Worm (Caenorhabditis elegans) whole organism, mixed stage, embryonic: ENCODE data around the gene efhc-1.
A peak's percentile ranks its signal among the peaks of the same experiment; 100 is the strongest.

Source experiments
- M03D4.4 ChIP-seq: sonication (generic microtip); optimal IDR thresholded peaks from 2 replicates; lab custom pipeline; 2017; ENCODE audit warnings: mild to moderate bottlenecking, missing genetic modification characterization, missing compliant biosample characterization
- bed-3 ChIP-seq: fragments of 200-800 bp; sonication (Bioruptor generic); optimal IDR thresholded peaks from 3 replicates; lab custom pipeline; 2018; ENCODE audit warnings: mild to moderate bottlenecking, missing genetic modification characterization, moderate library complexity, missing compliant biosample characterization
- blmp-1 ChIP-seq: fragments of 150-350 bp; optimal IDR thresholded peaks from 2 replicates; lab custom pipeline; 2014; ENCODE audit warnings: missing biosample characterization, missing genetic modification characterization
- ceh-39 ChIP-seq: fragments of 150-350 bp; optimal IDR thresholded peaks from 2 replicates; lab custom pipeline; 2014; ENCODE audit warnings: missing biosample characterization, missing genetic modification characterization
- ceh-43 ChIP-seq: fragments of 200-800 bp; sonication (Bioruptor generic); optimal IDR thresholded peaks from 2 replicates; lab custom pipeline; 2018; ENCODE audit warnings: mild to moderate bottlenecking, missing genetic modification characterization, moderate library complexity, missing compliant biosample characterization
- ceh-83 ChIP-seq: fragments of 200-800 bp; sonication (Bioruptor generic); optimal IDR thresholded peaks from 2 replicates; lab custom pipeline; 2018; ENCODE audit warnings: mild to moderate bottlenecking, missing genetic modification characterization, missing compliant biosample characterization
- ces-1 ChIP-seq: fragments of 150-350 bp; optimal IDR thresholded peaks from 2 replicates; lab custom pipeline; 2014; ENCODE audit warnings: missing biosample characterization, missing genetic modification reagents, missing genetic modification characterization
- cnd-1 ChIP-seq: fragments of 200-800 bp; sonication (Bioruptor generic); optimal IDR thresholded peaks from 2 replicates; lab custom pipeline; 2018; ENCODE audit warnings: mild to moderate bottlenecking, missing genetic modification characterization, missing compliant biosample characterization
- drap-1 ChIP-seq: fragments of 200-800 bp; sonication (Bioruptor generic); optimal IDR thresholded peaks from 3 replicates; lab custom pipeline; 2018; ENCODE audit warnings: mild to moderate bottlenecking, missing genetic modification characterization, missing compliant biosample characterization
- elt-1 ChIP-seq: sonication (generic microtip); optimal IDR thresholded peaks from 2 replicates; lab custom pipeline; 2017; ENCODE audit warnings: missing genetic modification characterization, mild to moderate bottlenecking, missing compliant biosample characterization, antibody characterized with exemption, moderate library complexity, borderline replicate concordance; ENCODE audit not compliant: insufficient read depth
- elt-3 ChIP-seq: fragments of 150-350 bp; optimal IDR thresholded peaks from 2 replicates; lab custom pipeline; 2014; ENCODE audit warnings: missing biosample characterization, missing genetic modification characterization
- flh-1 ChIP-seq: fragments of 200-800 bp; sonication (Bioruptor generic); optimal IDR thresholded peaks from 2 replicates; lab custom pipeline; 2018; ENCODE audit warnings: mild to moderate bottlenecking, missing genetic modification characterization, moderate library complexity, missing compliant biosample characterization
- ham-2 ChIP-seq: fragments of 200-800 bp; sonication (Bioruptor generic); optimal IDR thresholded peaks from 2 replicates; lab custom pipeline; 2018; ENCODE audit warnings: mild to moderate bottlenecking, missing genetic modification characterization, missing compliant biosample characterization
- hlh-1 ChIP-seq: fragments of 150-350 bp; optimal IDR thresholded peaks from 2 replicates; lab custom pipeline; 2014; ENCODE audit warnings: missing biosample characterization, missing genetic modification reagents, missing genetic modification characterization
- lin-13 ChIP-seq: fragments of 150-350 bp; optimal IDR thresholded peaks from 2 replicates; lab custom pipeline; 2014; ENCODE audit warnings: missing biosample characterization, missing genetic modification characterization
- lin-32 ChIP-seq: fragments of 200-800 bp; sonication (Bioruptor generic); optimal IDR thresholded peaks from 2 replicates; lab custom pipeline; 2018; ENCODE audit warnings: mild to moderate bottlenecking, missing genetic modification characterization, missing compliant biosample characterization
- lsy-2 ChIP-seq: fragments of 150-350 bp; optimal IDR thresholded peaks from 2 replicates; lab custom pipeline; 2014; ENCODE audit warnings: missing biosample characterization, missing genetic modification characterization
- mab-5 ChIP-seq: fragments of 150-350 bp; optimal IDR thresholded peaks from 2 replicates; lab custom pipeline; 2014; ENCODE audit warnings: missing biosample characterization, missing genetic modification characterization
- mep-1 ChIP-seq: fragments of 150-350 bp; optimal IDR thresholded peaks from 2 replicates; lab custom pipeline; 2017; ENCODE audit warnings: missing biosample characterization, missing genetic modification reagents, missing genetic modification characterization, inconsistent platforms
- mls-2 ChIP-seq: sonication (generic microtip); optimal IDR thresholded peaks from 2 replicates; lab custom pipeline; 2016; ENCODE audit warnings: mild to moderate bottlenecking, missing genetic modification characterization, moderate library complexity, missing compliant biosample characterization
- nhr-12 ChIP-seq: fragments of 150-350 bp; optimal IDR thresholded peaks from 2 replicates; lab custom pipeline; 2014; ENCODE audit warnings: missing biosample characterization, missing genetic modification characterization
- nhr-2 ChIP-seq: fragments of 150-350 bp; optimal IDR thresholded peaks from 2 replicates; lab custom pipeline; 2014; ENCODE audit warnings: missing biosample characterization, missing genetic modification characterization
- nhr-237 ChIP-seq: fragments of 150-350 bp; optimal IDR thresholded peaks from 2 replicates; lab custom pipeline; 2014; ENCODE audit warnings: missing biosample characterization, missing genetic modification characterization
- nhr-28 ChIP-seq: fragments of 150-350 bp; optimal IDR thresholded peaks from 2 replicates; lab custom pipeline; 2014; ENCODE audit warnings: missing biosample characterization, missing genetic modification characterization
- nhr-76 ChIP-seq: sonication (generic microtip); optimal IDR thresholded peaks from 2 replicates; lab custom pipeline; 2017; ENCODE audit warnings: missing biosample characterization, missing genetic modification characterization
- pha-4 ChIP-seq: fragments of 150-350 bp; optimal IDR thresholded peaks from 2 replicates; lab custom pipeline; 2018; ENCODE audit warnings: missing biosample characterization, missing genetic modification reagents, missing genetic modification characterization
- sem-2 ChIP-seq: fragments of 200-800 bp; sonication (Bioruptor generic); optimal IDR thresholded peaks from 2 replicates; lab custom pipeline; 2018; ENCODE audit warnings: mild to moderate bottlenecking, missing genetic modification characterization, missing compliant biosample characterization
- snpc-4 ChIP-seq: fragments of 150-350 bp; optimal IDR thresholded peaks from 2 replicates; lab custom pipeline; 2014; ENCODE audit warnings: missing biosample characterization, missing genetic modification characterization
- sptf-1 ChIP-seq: sonication (generic microtip); optimal IDR thresholded peaks from 2 replicates; lab custom pipeline; 2017; ENCODE audit warnings: mild to moderate bottlenecking, missing genetic modification characterization, moderate library complexity, missing compliant biosample characterization
- tbx-8 ChIP-seq: fragments of 200-800 bp; sonication (Bioruptor generic); optimal IDR thresholded peaks from 2 replicates; lab custom pipeline; 2018; ENCODE audit warnings: mild to moderate bottlenecking, missing genetic modification characterization, moderate library complexity, missing compliant biosample characterization
- unc-120 ChIP-seq: sonication (generic microtip); optimal IDR thresholded peaks from 2 replicates; lab custom pipeline; 2017; ENCODE audit warnings: missing genetic modification characterization, missing compliant biosample characterization; ENCODE audit not compliant: poor library complexity, severe bottlenecking
- unc-39 ChIP-seq: fragments of 150-350 bp; optimal IDR thresholded peaks from 2 replicates; lab custom pipeline; 2014; ENCODE audit warnings: missing biosample characterization, missing genetic modification characterization
- unc-62 ChIP-seq: fragments of 150-350 bp; optimal IDR thresholded peaks from 2 replicates; lab custom pipeline; 2014; ENCODE audit warnings: missing biosample characterization, missing genetic modification reagents, missing genetic modification characterization
- zip-8 ChIP-seq: fragments of 150-350 bp; optimal IDR thresholded peaks from 2 replicates; lab custom pipeline; 2014; ENCODE audit warnings: missing biosample characterization, missing genetic modification characterization
- ztf-11 ChIP-seq: fragments of 150-350 bp; optimal IDR thresholded peaks from 2 replicates; lab custom pipeline; 2014; ENCODE audit warnings: missing biosample characterization, missing genetic modification characterization

Gene efhc-1

ce11 chrX:10373581-10373980 lies 15.4 kb downstream of the efhc-1 start:
- no peak for TF ChIP-seq unc-120 (tag; lab: Kevin White, UChicago)
- no peak for TF ChIP-seq sem-2 (GFP tag; lab: Kevin White, UChicago)
- TF ChIP-seq mls-2 (tag; lab: Kevin White, UChicago): no peak
- TF ChIP-seq tbx-8: no peak
- no peak for TF ChIP-seq lsy-2 (tag; lab: Kevin White, UChicago)
- TF ChIP-seq elt-1: no peak
- TF ChIP-seq ces-1: no peak
- no peak for TF ChIP-seq cnd-1 (tag; lab: Kevin White, UChicago)
- TF ChIP-seq flh-1 (GFP tag; lab: Kevin White, UChicago): no peak
- no peak for TF ChIP-seq nhr-12 (tag; lab: Kevin White, UChicago)

DNA sequence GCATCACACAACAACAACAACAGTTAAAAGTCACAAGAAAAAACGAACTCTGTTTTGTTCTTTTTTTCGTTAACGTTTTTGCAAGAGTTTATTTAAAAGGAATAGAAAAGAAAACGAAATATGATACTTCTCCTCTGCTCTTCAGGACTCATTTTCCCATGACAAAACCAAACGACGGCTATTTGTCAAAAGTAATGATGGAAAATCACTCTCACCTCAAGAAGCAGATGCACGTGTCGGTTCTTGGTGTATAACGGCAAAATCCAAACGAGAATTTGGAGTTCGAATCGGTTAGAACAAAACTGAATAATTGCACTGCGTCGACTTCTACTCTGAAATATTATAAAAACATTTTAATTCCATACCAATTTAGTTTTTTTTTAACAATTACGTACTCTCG lies 18.8 kb downstream of the efhc-1 start:
- TF ChIP-seq unc-120 (tag; lab: Kevin White, UChicago): no peak
- no peak for TF ChIP-seq hlh-1
- TF ChIP-seq ceh-39: no peak
- no peak for TF ChIP-seq unc-62 (GFP tag; lab: Kevin White, UChicago)
- TF ChIP-seq mls-2 (tag; lab: Kevin White, UChicago): no peak
- no peak for TF ChIP-seq mab-5 (tag; lab: Kevin White, UChicago)
- no peak for TF ChIP-seq nhr-76
- TF ChIP-seq ham-2 (GFP tag; lab: Kevin White, UChicago): no peak
- no peak for TF ChIP-seq cnd-1 (tag; lab: Kevin White, UChicago)
- no peak for TF ChIP-seq ztf-11 (tag; lab: Kevin White, UChicago)
- TF ChIP-seq snpc-4: no peak
- TF ChIP-seq sem-2 (GFP tag; lab: Kevin White, UChicago): no peak
- no peak for TF ChIP-seq ceh-83 (GFP tag; lab: Kevin White, UChicago)
- TF ChIP-seq sptf-1 (tag; lab: Kevin White, UChicago): no peak
- TF ChIP-seq elt-3: no peak
- TF ChIP-seq elt-1: no peak
- no peak for TF ChIP-seq nhr-237
- TF ChIP-seq M03D4.4 (tag; lab: Kevin White, UChicago): no peak
- no peak for TF ChIP-seq bed-3 (GFP tag; lab: Kevin White, UChicago)

- peak; percentile 54 for TF ChIP-seq lsy-2 (tag; lab: Kevin White, UChicago)
- no peak for TF ChIP-seq tbx-8
- no peak for TF ChIP-seq nhr-76
- TF ChIP-seq nhr-2 (tag; lab: Kevin White, UChicago): no peak
- no peak for TF ChIP-seq snpc-4
- TF ChIP-seq lin-13: no peak
- no peak for TF ChIP-seq flh-1 (GFP tag; lab: Kevin White, UChicago)
- no peak for TF ChIP-seq blmp-1 (tag; lab: Kevin White, UChicago)
- no peak for TF ChIP-seq nhr-12 (tag; lab: Kevin White, UChicago)
- TF ChIP-seq lin-32: no peak
- TF ChIP-seq elt-1: no peak
- TF ChIP-seq mab-5 (tag; lab: Kevin White, UChicago): no peak
- TF ChIP-seq ztf-11 (tag; lab: Kevin White, UChicago): peak; percentile 27
- no peak for TF ChIP-seq ceh-43 (GFP tag; lab: Kevin White, UChicago)
- TF ChIP-seq M03D4.4 (tag; lab: Kevin White, UChicago): peak; percentile 27
- peak; percentile 39 for TF ChIP-seq pha-4 (tag; lab: Kevin White, UChicago)
- TF ChIP-seq sptf-1 (tag; lab: Kevin White, UChicago): peak; percentile 77
- TF ChIP-seq sem-2 (GFP tag; lab: Kevin White, UChicago): no peak
- peak; percentile 45 for TF ChIP-seq drap-1 (GFP tag; lab: Kevin White, UChicago)
- no peak for TF ChIP-seq nhr-28 (tag; lab: Kevin White, UChicago)
- peak; percentile 79 for TF ChIP-seq ces-1
- TF ChIP-seq ceh-83 (GFP tag; lab: Kevin White, UChicago): no peak
- no peak for TF ChIP-seq bed-3 (GFP tag; lab: Kevin White, UChicago)
- peak; percentile 39 for TF ChIP-seq hlh-1
- TF ChIP-seq zip-8 (tag; lab: Kevin White, UChicago): no peak
- no peak for TF ChIP-seq mls-2 (tag; lab: Kevin White, UChicago)
- peak; percentile 76 for TF ChIP-seq mep-1 (tag; lab: Kevin White, UChicago)
- TF ChIP-seq elt-3: no peak
- TF ChIP-seq nhr-237: peak; percentile 91
- no peak for TF ChIP-seq unc-39 (tag; lab: Kevin White, UChicago)
- TF ChIP-seq unc-120 (tag; lab: Kevin White, UChicago): peak; percentile 82
- peak; percentile 78 for TF ChIP-seq unc-62 (GFP tag; lab: Kevin White, UChicago)
- TF ChIP-seq cnd-1 (tag; lab: Kevin White, UChicago): no peak
- TF ChIP-seq ham-2 (GFP tag; lab: Kevin White, UChicago): no peak
- no peak for TF ChIP-seq ceh-39
Measured at ce11 chrX:10377663-10378062, 19.5 kb downstream of the efhc-1 start.
